Worm (Caenorhabditis elegans) whole organism, L2 larva: ENCODE results near the gene C16E9.1.

Experiments
- ZK546.5 ChIP-seq: sonication (generic microtip); optimal IDR thresholded peaks from 2 replicates; lab custom pipeline; 2017; ENCODE audit warnings: missing biosample characterization, missing genetic modification characterization
- lsy-2 ChIP-seq, 2 experiments: fragments of 150-350 bp in 1 of 2; sonication (generic microtip) in 1 of 2; optimal IDR thresholded peaks; 2 replicates each; lab custom pipeline; 2014 to 2017; ENCODE audit warnings: missing biosample characterization in 2 of 2, missing genetic modification characterization in 2 of 2
- nhr-12 ChIP-seq: fragments of 150-350 bp; optimal IDR thresholded peaks from 2 replicates; lab custom pipeline; 2014; ENCODE audit warnings: missing biosample characterization, missing genetic modification characterization
- zag-1 ChIP-seq: fragments of 150-350 bp; optimal IDR thresholded peaks from 2 replicates; lab custom pipeline; 2014; ENCODE audit warnings: missing biosample characterization, missing genetic modification characterization

ce11 chrX:6935430-6935829, 4.6 kb upstream of the C16E9.1 start, which contains the start of gene C16E9.2:
- TF ChIP-seq lsy-2 (tag; optimal IDR thresholded peaks at IDR 0.05; lab: Kevin White, UChicago) (no peak), zag-1 (tag; lab: Kevin White, UChicago) (no peak), ZK546.5 (tag; lab: Kevin White, UChicago) (no peak), nhr-12 (tag; lab: Kevin White, UChicago) (no peak)
